Worm (Caenorhabditis elegans) whole organism, mixed stage, embryonic: ENCODE data around the gene F25H9.2.

Experiments used
- elt-1 ChIP-seq: sonication (generic microtip); optimal IDR thresholded peaks from 2 replicates; lab custom pipeline; 2017; ENCODE audit warnings: missing genetic modification characterization, mild to moderate bottlenecking, missing compliant biosample characterization, antibody characterized with exemption, moderate library complexity, borderline replicate concordance; ENCODE audit not compliant: insufficient read depth
- lsy-2 ChIP-seq: fragments of 150-350 bp; optimal IDR thresholded peaks from 2 replicates; lab custom pipeline; 2014; ENCODE audit warnings: missing biosample characterization, missing genetic modification characterization
- nhr-12 ChIP-seq: fragments of 150-350 bp; optimal IDR thresholded peaks from 2 replicates; lab custom pipeline; 2014; ENCODE audit warnings: missing biosample characterization, missing genetic modification characterization
- unc-62 ChIP-seq: fragments of 150-350 bp; optimal IDR thresholded peaks from 2 replicates; lab custom pipeline; 2014; ENCODE audit warnings: missing biosample characterization, missing genetic modification reagents, missing genetic modification characterization

ce11 chrV:13421697-13422096 lies 36.2 kb upstream of the F25H9.2 start:
- TF ChIP-seq elt-1 (tag; lab: Kevin White, UChicago) (no peak), unc-62 (GFP tag; lab: Kevin White, UChicago) (no peak), lsy-2 (tag; lab: Kevin White, UChicago) (no peak), nhr-12 (tag; lab: Kevin White, UChicago) (no peak)
